Fruit fly (Drosophila melanogaster) whole organism, adult: ENCODE data around the gene Spn28Da.

Experiments used
- CG1620 ChIP-seq: fragments of 200-800 bp; sonication (Bioruptor generic); optimal IDR thresholded peaks from 2 replicates; lab custom pipeline; 2016; ENCODE audit warnings: missing biosample characterization, missing genetic modification characterization
- CG33017 ChIP-seq: fragments of 200-800 bp; sonication (Bioruptor generic); optimal IDR thresholded peaks from 2 replicates; lab custom pipeline; 2018; ENCODE audit warnings: missing biosample characterization, mild to moderate bottlenecking, missing genetic modification characterization, moderate library complexity
- CG7101 ChIP-seq: fragments of 200-800 bp; sonication (Bioruptor generic); optimal IDR thresholded peaks from 2 replicates; lab custom pipeline; 2018; ENCODE audit warnings: missing biosample characterization, mild to moderate bottlenecking, missing genetic modification characterization, moderate library complexity
- Crg-1 ChIP-seq: fragments of 200-800 bp; sonication (Bioruptor generic); optimal IDR thresholded peaks from 2 replicates; lab custom pipeline; 2016; ENCODE audit warnings: missing biosample characterization, missing genetic modification characterization
- Mnt ChIP-seq: fragments of 200-800 bp; sonication (Bioruptor generic); optimal IDR thresholded peaks from 2 replicates; lab custom pipeline; 2016; ENCODE audit warnings: missing biosample characterization, mild to moderate bottlenecking, missing genetic modification characterization
- bab1 ChIP-seq: fragments of 200-800 bp; sonication (Bioruptor generic); optimal IDR thresholded peaks from 3 replicates; lab custom pipeline; 2019; ENCODE audit warnings: missing biosample characterization, mild to moderate bottlenecking, missing genetic modification characterization, moderate library complexity
- cic ChIP-seq: fragments of 200-800 bp; sonication (Bioruptor generic); optimal IDR thresholded peaks from 2 replicates; lab custom pipeline; 2017; ENCODE audit warnings: missing biosample characterization, mild to moderate bottlenecking, missing genetic modification characterization, moderate library complexity
- cnc ChIP-seq, 2 experiments: fragments of >200 bp; optimal IDR thresholded peaks; 2 replicates each; lab custom pipeline; 2017
- kay ChIP-seq: fragments of 200-800 bp; sonication (Bioruptor generic); peaks from one replicate; lab custom pipeline; 2016; ENCODE audit warnings: missing biosample characterization, missing genetic modification characterization, borderline replicate concordance
- ovo ChIP-seq: fragments of 200-800 bp; sonication (Bioruptor generic); optimal IDR thresholded peaks from 2 replicates; lab custom pipeline; 2016; ENCODE audit warnings: missing biosample characterization, missing genetic modification characterization
- pad ChIP-seq: fragments of 200-800 bp; sonication (Bioruptor generic); optimal IDR thresholded peaks from 3 replicates; lab custom pipeline; 2017; ENCODE audit warnings: missing biosample characterization, missing genetic modification characterization, mild to moderate bottlenecking, moderate library complexity, missing genetic modification reagents

DNA sequence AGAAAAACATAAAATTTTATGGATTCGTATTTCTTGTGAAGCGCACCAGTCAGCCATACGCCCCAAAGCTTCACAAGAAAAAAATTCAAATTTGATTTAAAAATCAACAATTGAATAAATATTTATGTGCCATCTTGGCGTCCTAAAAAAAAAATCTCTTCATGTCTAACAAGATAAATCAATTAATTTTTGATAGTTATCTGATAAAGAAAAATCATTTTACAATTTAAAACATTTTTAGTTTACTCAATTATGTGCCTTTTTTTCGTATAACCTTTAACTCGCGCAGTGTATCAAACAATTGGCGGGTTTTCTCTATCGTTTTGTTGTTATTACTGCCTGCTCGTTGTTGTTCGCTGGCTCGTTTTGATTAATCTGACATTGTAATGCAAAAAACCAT is 49.6 kb upstream of the Spn28Da start:
- TF ChIP-seq kay (GFP tag; lab: Kevin White, UChicago): no peak
- no peak for TF ChIP-seq Mnt (GFP tag; lab: Kevin White, UChicago)
- TF ChIP-seq cnc (optimal IDR thresholded peaks at IDR 0.05; lab: Kevin White, UChicago): no peak
- no peak for TF ChIP-seq Crg-1 (GFP tag; lab: Kevin White, UChicago)
- no peak for TF ChIP-seq CG1620
- no peak for TF ChIP-seq cic
- TF ChIP-seq CG7101: no peak
- no peak for TF ChIP-seq ovo (GFP tag; lab: Kevin White, UChicago)
- no peak for TF ChIP-seq pad (GFP tag; lab: Kevin White, UChicago)
- no peak for TF ChIP-seq CG33017 (tag; lab: Kevin White, UChicago)
- no peak for TF ChIP-seq bab1 (GFP tag; lab: Kevin White, UChicago)
